Fruit fly (Drosophila melanogaster) whole organism, embryonic: ENCODE measurements around the gene CG8837.
A peak's percentile ranks its signal among the peaks of the same experiment; 100 is the strongest.

Experiments
- Aef1 ChIP-seq: fragments of 200-800 bp; sonication (Bioruptor generic); IDR thresholded peaks from 3 replicates; pipeline ENCODE4 v1.3.6; 2022; ENCODE audit warnings: missing biosample characterization, missing genetic modification characterization
- CG10366 ChIP-seq: fragments of 200-800 bp; sonication (Bioruptor generic); IDR thresholded peaks from 2 replicates; pipeline ENCODE4 v1.3.6; 2022; ENCODE audit warnings: missing biosample characterization, missing genetic modification characterization
- CG10543 ChIP-seq: fragments of 200-800 bp; sonication (Bioruptor generic); optimal IDR thresholded peaks from 3 replicates; lab custom pipeline; 2017; ENCODE audit warnings: missing biosample characterization, mild to moderate bottlenecking, missing genetic modification characterization, moderate library complexity
- CG12236 ChIP-seq: fragments of 200-800 bp; sonication (Bioruptor generic); optimal IDR thresholded peaks from 2 replicates; lab custom pipeline; 2016; ENCODE audit warnings: missing biosample characterization, missing genetic modification characterization
- CG13424 ChIP-seq: fragments of 200-800 bp; sonication (Bioruptor generic); optimal IDR thresholded peaks from 2 replicates; lab custom pipeline; 2019; ENCODE audit warnings: missing biosample characterization, mild to moderate bottlenecking, missing genetic modification characterization, moderate library complexity
- CG15073 ChIP-seq: fragments of 200-800 bp; sonication (Bioruptor generic); optimal IDR thresholded peaks from 2 replicates; lab custom pipeline; 2016; ENCODE audit warnings: missing biosample characterization, missing genetic modification characterization
- CG15479 ChIP-seq: fragments of 200-800 bp; sonication (Bioruptor generic); optimal IDR thresholded peaks from 3 replicates; lab custom pipeline; 2019; ENCODE audit warnings: missing biosample characterization, mild to moderate bottlenecking, missing genetic modification characterization, moderate library complexity
- CG15514 ChIP-seq: fragments of 200-800 bp; sonication (Bioruptor generic); optimal IDR thresholded peaks from 3 replicates; lab custom pipeline; 2017; ENCODE audit warnings: missing biosample characterization, missing genetic modification characterization, mild to moderate bottlenecking, moderate library complexity, missing genetic modification reagents
- CG1603 ChIP-seq: fragments of 200-800 bp; sonication (Bioruptor generic); optimal IDR thresholded peaks from 2 replicates; lab custom pipeline; 2019; ENCODE audit warnings: missing biosample characterization, mild to moderate bottlenecking, missing genetic modification characterization, moderate library complexity
- CG18599 ChIP-seq: fragments of 200-800 bp; sonication (Bioruptor generic); optimal IDR thresholded peaks from 3 replicates; lab custom pipeline; 2017; ENCODE audit warnings: missing biosample characterization, missing genetic modification characterization, mild to moderate bottlenecking, moderate library complexity, missing genetic modification reagents
- CG2129 ChIP-seq: fragments of 200-800 bp; sonication (Bioruptor generic); IDR thresholded peaks from 2 replicates; pipeline ENCODE4 v1.3.6; 2022; ENCODE audit warnings: missing biosample characterization, missing genetic modification characterization; ENCODE audit not compliant: partially characterized antibody
- CG3281 ChIP-seq: fragments of 200-800 bp; sonication (Bioruptor generic); optimal IDR thresholded peaks from 3 replicates; lab custom pipeline; 2017; ENCODE audit warnings: missing biosample characterization, mild to moderate bottlenecking, missing genetic modification characterization
- CG34376 ChIP-seq: fragments of 200-800 bp; sonication (Bioruptor generic); optimal IDR thresholded peaks from 2 replicates; lab custom pipeline; 2018; ENCODE audit warnings: missing biosample characterization, mild to moderate bottlenecking, missing genetic modification characterization
- CG5180 ChIP-seq: fragments of 200-800 bp; sonication (Bioruptor generic); optimal IDR thresholded peaks from 3 replicates; lab custom pipeline; 2017; ENCODE audit warnings: missing biosample characterization, missing genetic modification characterization, mild to moderate bottlenecking, moderate library complexity, missing genetic modification reagents
- CG6254 ChIP-seq: fragments of 200-800 bp; sonication (Bioruptor generic); optimal IDR thresholded peaks from 3 replicates; lab custom pipeline; 2017; ENCODE audit warnings: mild to moderate bottlenecking, missing biosample characterization, missing genetic modification reagents, missing genetic modification characterization
- CG6765 ChIP-seq: fragments of 200-800 bp; sonication (Bioruptor generic); optimal IDR thresholded peaks from 3 replicates; lab custom pipeline; 2017; ENCODE audit warnings: missing biosample characterization, mild to moderate bottlenecking, missing genetic modification characterization
- CG6813 ChIP-seq: fragments of 200-800 bp; sonication (Bioruptor generic); optimal IDR thresholded peaks from 2 replicates; lab custom pipeline; 2017; ENCODE audit warnings: missing biosample characterization, missing genetic modification characterization, mild to moderate bottlenecking, moderate library complexity, missing genetic modification reagents
- CG9437 ChIP-seq: fragments of 200-800 bp; sonication (Bioruptor generic); optimal IDR thresholded peaks from 2 replicates; lab custom pipeline; 2018; ENCODE audit warnings: missing biosample characterization, mild to moderate bottlenecking, missing genetic modification characterization
- CTCF ChIP-seq: fragments of 200-800 bp; sonication (Bioruptor generic); optimal IDR thresholded peaks from 2 replicates; lab custom pipeline; 2017; ENCODE audit warnings: missing biosample characterization, mild to moderate bottlenecking, missing genetic modification characterization, moderate library complexity
- Doc3 ChIP-seq: fragments of 200-800 bp; sonication (Bioruptor generic); IDR thresholded peaks from 3 replicates; pipeline ENCODE4 v1.3.6; 2022; ENCODE audit warnings: missing biosample characterization, missing genetic modification characterization; ENCODE audit not compliant: partially characterized antibody
- HLHmδ ChIP-seq: fragments of 200-800 bp; sonication (Bioruptor generic); optimal IDR thresholded peaks from 2 replicates; lab custom pipeline; 2018; ENCODE audit warnings: missing biosample characterization, mild to moderate bottlenecking, missing genetic modification characterization, moderate library complexity
- Hey ChIP-seq: fragments of 200-800 bp; sonication (Bioruptor generic); optimal IDR thresholded peaks from 3 replicates; lab custom pipeline; 2018; ENCODE audit warnings: missing biosample characterization, mild to moderate bottlenecking, missing genetic modification characterization
- HmgZ ChIP-seq: fragments of 200-800 bp; sonication (Bioruptor generic); optimal IDR thresholded peaks from 2 replicates; lab custom pipeline; 2018; ENCODE audit warnings: missing biosample characterization, mild to moderate bottlenecking, missing genetic modification characterization
- Sox100B ChIP-seq: fragments of 200-800 bp; sonication (Bioruptor generic); optimal IDR thresholded peaks from 3 replicates; lab custom pipeline; 2018; ENCODE audit warnings: missing biosample characterization, mild to moderate bottlenecking, missing genetic modification characterization
- Vsx1 ChIP-seq: fragments of 200-800 bp; sonication (Bioruptor generic); optimal IDR thresholded peaks from 2 replicates; lab custom pipeline; 2017; ENCODE audit warnings: missing biosample characterization, mild to moderate bottlenecking, missing genetic modification characterization, missing genetic modification reagents
- Xrp1 ChIP-seq: fragments of 200-800 bp; sonication (Bioruptor generic); IDR thresholded peaks from 2 replicates; pipeline ENCODE4 v1.3.6; 2022; ENCODE audit warnings: missing biosample characterization, missing genetic modification characterization
- cas ChIP-seq: fragments of 200-800 bp; sonication (Bioruptor generic); IDR thresholded peaks from 2 replicates; pipeline ENCODE4 v1.3.6; 2022; ENCODE audit warnings: missing biosample characterization, missing genetic modification characterization
- cato ChIP-seq: fragments of 200-800 bp; sonication (Bioruptor generic); optimal IDR thresholded peaks from 2 replicates; lab custom pipeline; 2016; ENCODE audit warnings: missing biosample characterization, missing genetic modification characterization, borderline replicate concordance
- chinmo ChIP-seq: fragments of 200-800 bp; sonication (Bioruptor generic); IDR thresholded peaks from 4 replicates; pipeline ENCODE4 v1.3.6; 2022; ENCODE audit warnings: missing biosample characterization, missing genetic modification characterization; ENCODE audit not compliant: partially characterized antibody
- corto ChIP-seq: fragments of 200-800 bp; sonication (Bioruptor generic); optimal IDR thresholded peaks from 2 replicates; lab custom pipeline; 2016; ENCODE audit warnings: missing biosample characterization, mild to moderate bottlenecking, missing genetic modification characterization, moderate library complexity
- cwo ChIP-seq: fragments of 200-800 bp; sonication (Bioruptor generic); optimal IDR thresholded peaks from 3 replicates; lab custom pipeline; 2017; ENCODE audit warnings: missing biosample characterization, missing genetic modification characterization, mild to moderate bottlenecking, moderate library complexity, missing genetic modification reagents
- disco-r ChIP-seq: fragments of 200-800 bp; sonication (Bioruptor generic); optimal IDR thresholded peaks from 2 replicates; lab custom pipeline; 2016; ENCODE audit warnings: missing biosample characterization, missing genetic modification characterization
- exex ChIP-seq: fragments of 200-800 bp; sonication (Bioruptor generic); optimal IDR thresholded peaks from 4 replicates; lab custom pipeline; 2018; ENCODE audit warnings: missing biosample characterization, mild to moderate bottlenecking, missing genetic modification characterization, moderate library complexity
- grn ChIP-seq: fragments of 200-800 bp; sonication (Bioruptor generic); optimal IDR thresholded peaks from 3 replicates; lab custom pipeline; 2017; ENCODE audit warnings: missing biosample characterization, missing genetic modification characterization
- gro ChIP-seq: fragments of 200-800 bp; sonication (Bioruptor generic); optimal IDR thresholded peaks from 2 replicates; lab custom pipeline; 2016; ENCODE audit warnings: missing biosample characterization, missing genetic modification characterization
- lab ChIP-seq: fragments of 200-800 bp; sonication (Bioruptor generic); optimal IDR thresholded peaks from 3 replicates; lab custom pipeline; 2017; ENCODE audit warnings: missing biosample characterization, missing genetic modification characterization, mild to moderate bottlenecking, moderate library complexity, missing genetic modification reagents
- mirr ChIP-seq: fragments of 200-800 bp; sonication (Bioruptor generic); optimal IDR thresholded peaks from 3 replicates; lab custom pipeline; 2018; ENCODE audit warnings: missing biosample characterization, mild to moderate bottlenecking, missing genetic modification characterization
- pan ChIP-seq, 4 experiments: fragments of >200 bp in 3 of 4; fragments of 200-800 bp in 1 of 4; sonication (Bioruptor generic) in 1 of 4; optimal IDR thresholded peaks in 3 of 4; IDR thresholded peaks in 1 of 4; 2 replicates each; pipeline versions ENCODE4 v1.3.6 to Lab custom; 2017 to 2022; ENCODE audit warnings: missing biosample characterization in 2 of 4, missing genetic modification characterization in 2 of 4, mixed read lengths in 1 of 4
- pb ChIP-seq: fragments of 200-800 bp; sonication (Bioruptor generic); optimal IDR thresholded peaks from 3 replicates; lab custom pipeline; 2016; ENCODE audit warnings: missing biosample characterization, missing genetic modification characterization
- sens ChIP-seq: fragments of 200-800 bp; sonication (Bioruptor generic); peaks from one replicate; lab custom pipeline; 2016; ENCODE audit warnings: missing biosample characterization, missing genetic modification characterization
- unc-4 ChIP-seq: fragments of 200-800 bp; sonication (Bioruptor generic); IDR thresholded peaks from 2 replicates; pipeline ENCODE4 v1.3.6; 2022; ENCODE audit warnings: missing biosample characterization, missing genetic modification characterization; ENCODE audit not compliant: partially characterized antibody
- unpg ChIP-seq: fragments of 200-800 bp; sonication (Bioruptor generic); optimal IDR thresholded peaks from 3 replicates; lab custom pipeline; 2018; ENCODE audit warnings: missing biosample characterization, mild to moderate bottlenecking, missing genetic modification characterization, moderate library complexity

Gene CG8837

dm6 chr2L:3356790-3357696 lies 37.0 kb downstream of the CG8837 start, which contains the start of gene CG8838:
CG8838 (plus strand) TSS chr2L:3357646.
- TF ChIP-seq CG13424 (tag; lab: Kevin White, UChicago) (no peak), Sox100B (GFP tag; lab: Kevin White, UChicago) (no peak), CG2129 (GFP tag; lab: Robert Waterston, UW) (no peak), pb (GFP tag; lab: Kevin White, UChicago) (no peak), unpg (GFP tag; lab: Kevin White, UChicago) (no peak), pan (optimal IDR thresholded peaks at IDR 0.05; lab: Kevin White, UChicago) (no peak), pan (GFP tag; optimal IDR thresholded peaks at IDR 0.05 in 1 of 2, IDR thresholded peaks at IDR 0.05 in 1 of 2) (no peak), cas (GFP tag; lab: Robert Waterston, UW) (no peak), CTCF (GFP tag; lab: Kevin White, UChicago) (peak; percentile 12), unc-4 (no peak), corto (GFP tag; lab: Kevin White, UChicago) (peak; percentile 44), HLHmδ (GFP tag; lab: Kevin White, UChicago) (no peak), HmgZ (tag; lab: Kevin White, UChicago) (no peak), CG15073 (GFP tag; lab: Kevin White, UChicago) (no peak), Xrp1 (no peak), CG9437 (GFP tag; lab: Kevin White, UChicago) (peak; percentile 99), sens (GFP tag; lab: Kevin White, UChicago) (peak; percentile 27), cato (GFP tag; lab: Kevin White, UChicago) (no peak), disco-r (GFP tag; lab: Kevin White, UChicago) (no peak), CG15479 (no peak), Hey (tag; lab: Kevin White, UChicago) (no peak), CG1603 (tag; lab: Kevin White, UChicago) (no peak), Aef1 (GFP tag; lab: Robert Waterston, UW) (no peak), grn (peak; percentile 33)

dm6 chr2L:3361821-3362220 lies 41.8 kb downstream of the CG8837 start:
- TF ChIP-seq exex (tag; lab: Kevin White, UChicago) = peak; percentile 81
- peak; percentile 49 for TF ChIP-seq CG34376 (GFP tag; lab: Kevin White, UChicago)
- TF ChIP-seq CG6254 (GFP tag; lab: Kevin White, UChicago) = no peak
- TF ChIP-seq cwo = peak; percentile 41

- TF ChIP-seq HmgZ (tag; lab: Kevin White, UChicago) (peak; percentile 24), cwo (peak; percentile 61), CG10543 (GFP tag; lab: Kevin White, UChicago) (peak; percentile 38), Hey (tag; lab: Kevin White, UChicago) (peak; percentile 89), Vsx1 (GFP tag; lab: Kevin White, UChicago) (peak; percentile 43), CG3281 (peak; percentile 11), CG6765 (GFP tag; lab: Kevin White, UChicago) (peak; percentile 9), CG18599 (peak; percentile 31), Doc3 (no peak), mirr (GFP tag; lab: Kevin White, UChicago) (peak; percentile 86), lab (GFP tag; lab: Kevin White, UChicago) (peak; percentile 67), CG15514 (peak; percentile 26), CG12236 (GFP tag; lab: Kevin White, UChicago) (no peak), HLHmδ (GFP tag; lab: Kevin White, UChicago) (no peak), CG6813 (GFP tag; lab: Kevin White, UChicago) (no peak), CG5180 (GFP tag; lab: Kevin White, UChicago) (peak; percentile 28), CG6254 (GFP tag; lab: Kevin White, UChicago) (no peak), gro (GFP tag; lab: Kevin White, UChicago) (peak; percentile 43), grn (peak; percentile 99), CG10366 (GFP tag; lab: Robert Waterston, UW) (no peak), chinmo (GFP tag; lab: Robert Waterston, UW) (peak; percentile 78; the same call in 1 of the 4 replicates)
These were observed 46.1 kb downstream of the CG8837 start for dm6 chr2L:3366043-3366679.
